Worm (Caenorhabditis elegans): ENCODE data around the gene chc-1.

ce11 chrIII:10199052-10199451, 4.6 kb upstream of the chc-1 start, which contains the start of gene T20G5.8:
- no peak for TF ChIP-seq mml-1 (tag; optimal IDR thresholded peaks at IDR 0.05)
- no peak for TF ChIP-seq R02D3.7 (tag; optimal IDR thresholded peaks at IDR 0.05)
- no peak for TF ChIP-seq hmg-11 (tag; optimal IDR thresholded peaks at IDR 0.05)
- no peak for TF ChIP-seq nhr-12 (tag; optimal IDR thresholded peaks at IDR 0.05)
- no peak for TF ChIP-seq ama-1 (optimal IDR thresholded peaks at IDR 0.05)
- TF ChIP-seq egl-27 (tag; optimal IDR thresholded peaks at IDR 0.05), result no peak
- no peak for TF ChIP-seq nhr-11 (tag; optimal IDR thresholded peaks at IDR 0.05)
- no peak for TF ChIP-seq mdl-1 (tag; optimal IDR thresholded peaks at IDR 0.05)
- no peak for TF ChIP-seq ztf-4 (tag; optimal IDR thresholded peaks at IDR 0.05)
- no peak for TF ChIP-seq nhr-76 (tag; optimal IDR thresholded peaks at IDR 0.05)
- no peak for TF ChIP-seq elt-3 (tag; optimal IDR thresholded peaks at IDR 0.05)
- no peak for TF ChIP-seq pha-4 (tag; optimal IDR thresholded peaks at IDR 0.05)

Measured in whole organism, L3 larva.